Fruit fly (Drosophila melanogaster) whole organism, prepupa: ENCODE measurements around the gene CG3402.

Experiments used
- Blimp-1 ChIP-seq: fragments of 200-800 bp; sonication (Bioruptor generic); optimal IDR thresholded peaks from 3 replicates; lab custom pipeline; 2017; ENCODE audit warnings: missing biosample characterization, missing genetic modification characterization, mild to moderate bottlenecking, moderate library complexity, missing genetic modification reagents
- CG10631 ChIP-seq: fragments of 200-800 bp; sonication (Bioruptor generic); optimal IDR thresholded peaks from 2 replicates; lab custom pipeline; 2016; ENCODE audit warnings: missing biosample characterization, missing genetic modification characterization
- CG10669 ChIP-seq: fragments of 200-800 bp; sonication (Bioruptor generic); optimal IDR thresholded peaks from 3 replicates; lab custom pipeline; 2018; ENCODE audit warnings: missing biosample characterization, mild to moderate bottlenecking, missing genetic modification characterization, moderate library complexity
- CG11294 ChIP-seq: fragments of 200-800 bp; sonication (Bioruptor generic); IDR thresholded peaks from 2 replicates; pipeline ENCODE4 v1.3.6; 2022; ENCODE audit warnings: missing biosample characterization, missing genetic modification characterization
- CG11902 ChIP-seq: fragments of 200-800 bp; sonication (Bioruptor generic); optimal IDR thresholded peaks from 3 replicates; lab custom pipeline; 2016; ENCODE audit warnings: missing biosample characterization, missing genetic modification characterization
- CG15336 ChIP-seq: fragments of 200-800 bp; sonication (Bioruptor generic); IDR thresholded peaks from 2 replicates; pipeline ENCODE4 v1.3.6; 2022; ENCODE audit warnings: missing biosample characterization, missing genetic modification characterization
- CG1621 ChIP-seq: fragments of 200-800 bp; sonication (Bioruptor generic); optimal IDR thresholded peaks from 3 replicates; lab custom pipeline; 2018; ENCODE audit warnings: missing biosample characterization, mild to moderate bottlenecking, missing genetic modification characterization
- CG16779 ChIP-seq: fragments of 200-800 bp; sonication (Bioruptor generic); optimal IDR thresholded peaks from 3 replicates; lab custom pipeline; 2017; ENCODE audit warnings: missing biosample characterization, mild to moderate bottlenecking, missing genetic modification characterization
- CG3032 ChIP-seq: fragments of 200-800 bp; optimal IDR thresholded peaks from 2 replicates; lab custom pipeline; 2019; ENCODE audit warnings: missing biosample characterization, mild to moderate bottlenecking, missing genetic modification characterization, moderate library complexity
- CG31627 ChIP-seq: fragments of 200-800 bp; sonication (Bioruptor generic); optimal IDR thresholded peaks from 3 replicates; lab custom pipeline; 2016; ENCODE audit warnings: missing biosample characterization, missing genetic modification characterization
- CG3919 ChIP-seq: fragments of 200-800 bp; sonication (Bioruptor generic); optimal IDR thresholded peaks from 3 replicates; lab custom pipeline; 2016; ENCODE audit warnings: missing biosample characterization, missing genetic modification characterization
- CG4318 ChIP-seq: fragments of 200-800 bp; sonication (Bioruptor generic); optimal IDR thresholded peaks from 3 replicates; lab custom pipeline; 2017; ENCODE audit warnings: missing biosample characterization, mild to moderate bottlenecking, missing genetic modification characterization
- CG6276 ChIP-seq: fragments of 200-800 bp; sonication (Bioruptor generic); optimal IDR thresholded peaks from 2 replicates; lab custom pipeline; 2017; ENCODE audit warnings: missing biosample characterization, mild to moderate bottlenecking, missing genetic modification characterization
- CG6792 ChIP-seq: fragments of 200-800 bp; sonication (Bioruptor generic); optimal IDR thresholded peaks from 3 replicates; lab custom pipeline; 2016; ENCODE audit warnings: missing biosample characterization, missing genetic modification characterization
- CG6808 ChIP-seq: fragments of 200-800 bp; sonication (Bioruptor generic); optimal IDR thresholded peaks from 3 replicates; lab custom pipeline; 2017; ENCODE audit warnings: missing biosample characterization, missing genetic modification characterization, mild to moderate bottlenecking, moderate library complexity, missing genetic modification reagents
- CG6854 ChIP-seq: fragments of 200-800 bp; sonication (Bioruptor generic); optimal IDR thresholded peaks from 2 replicates; lab custom pipeline; 2017; ENCODE audit warnings: missing biosample characterization, mild to moderate bottlenecking, missing genetic modification characterization
- CG7368 ChIP-seq: fragments of 200-800 bp; sonication (Bioruptor generic); optimal IDR thresholded peaks from 3 replicates; lab custom pipeline; 2016; ENCODE audit warnings: missing biosample characterization, missing genetic modification characterization
- CG8119 ChIP-seq: fragments of 200-800 bp; sonication (Bioruptor generic); IDR thresholded peaks from 3 replicates; pipeline ENCODE4 v1.3.6; 2022; ENCODE audit warnings: missing biosample characterization, missing genetic modification characterization
- CG8319 ChIP-seq: fragments of 200-800 bp; sonication (Bioruptor generic); optimal IDR thresholded peaks from 3 replicates; lab custom pipeline; 2016; ENCODE audit warnings: missing biosample characterization, missing genetic modification characterization
- CG8632 ChIP-seq: fragments of 200-800 bp; sonication (Bioruptor generic); optimal IDR thresholded peaks from 3 replicates; lab custom pipeline; 2016; ENCODE audit warnings: missing biosample characterization, missing genetic modification characterization
- CG9139 ChIP-seq: fragments of 200-800 bp; sonication (Bioruptor generic); optimal IDR thresholded peaks from 3 replicates; lab custom pipeline; 2017; ENCODE audit warnings: missing biosample characterization, mild to moderate bottlenecking, missing genetic modification characterization
- Ets21C ChIP-seq: fragments of 200-800 bp; sonication (Bioruptor generic); optimal IDR thresholded peaks from 3 replicates; lab custom pipeline; 2016; ENCODE audit warnings: missing biosample characterization, missing genetic modification characterization
- Ets96B ChIP-seq: fragments of 200-800 bp; optimal IDR thresholded peaks from 2 replicates; lab custom pipeline; 2019; ENCODE audit warnings: missing biosample characterization, mild to moderate bottlenecking, missing genetic modification characterization, moderate library complexity
- Gug ChIP-seq: fragments of 200-800 bp; sonication (Bioruptor generic); IDR thresholded peaks from 2 replicates; pipeline ENCODE4 v1.3.6; 2022; ENCODE audit warnings: missing biosample characterization, missing genetic modification characterization
- Hr38 ChIP-seq: sonication (Bioruptor generic); optimal IDR thresholded peaks from 2 replicates; lab custom pipeline; 2016; ENCODE audit warnings: missing biosample characterization, missing genetic modification characterization
- Hr4 ChIP-seq: fragments of 200-800 bp; sonication (Bioruptor generic); optimal IDR thresholded peaks from 3 replicates; lab custom pipeline; 2016; ENCODE audit warnings: missing biosample characterization, missing genetic modification characterization
- Lpt ChIP-seq: fragments of 200-800 bp; sonication (Bioruptor generic); optimal IDR thresholded peaks from 3 replicates; lab custom pipeline; 2016; ENCODE audit warnings: missing biosample characterization, missing genetic modification characterization
- Met ChIP-seq: fragments of 200-800 bp; sonication (Bioruptor generic); optimal IDR thresholded peaks from 3 replicates; lab custom pipeline; 2016; ENCODE audit warnings: missing biosample characterization, missing genetic modification characterization
- OdsH ChIP-seq: fragments of 200-800 bp; sonication (Bioruptor generic); optimal IDR thresholded peaks from 3 replicates; lab custom pipeline; 2016; ENCODE audit warnings: missing biosample characterization, missing genetic modification characterization
- Smox ChIP-seq: fragments of 200-800 bp; sonication (Bioruptor generic); optimal IDR thresholded peaks from 3 replicates; lab custom pipeline; 2016; ENCODE audit warnings: missing biosample characterization, missing genetic modification characterization
- Sox14 ChIP-seq: fragments of 200-800 bp; sonication (Bioruptor generic); optimal IDR thresholded peaks from 3 replicates; lab custom pipeline; 2016; ENCODE audit warnings: missing biosample characterization, missing genetic modification characterization
- Sox15 ChIP-seq: fragments of 200-800 bp; sonication (Bioruptor generic); optimal IDR thresholded peaks from 3 replicates; lab custom pipeline; 2016; ENCODE audit warnings: missing biosample characterization, missing genetic modification characterization
- achi ChIP-seq: fragments of 200-800 bp; sonication (Bioruptor generic); optimal IDR thresholded peaks from 3 replicates; lab custom pipeline; 2016; ENCODE audit warnings: missing biosample characterization, missing genetic modification characterization
- cyc ChIP-seq: fragments of 200-800 bp; sonication (Bioruptor generic); optimal IDR thresholded peaks from 3 replicates; lab custom pipeline; 2016; ENCODE audit warnings: missing biosample characterization, missing genetic modification characterization
- dsx ChIP-seq: fragments of 200-800 bp; optimal IDR thresholded peaks from 3 replicates; lab custom pipeline; 2019; ENCODE audit warnings: missing biosample characterization, mild to moderate bottlenecking, missing genetic modification characterization, moderate library complexity; ENCODE audit not compliant: poor library complexity, severe bottlenecking
- fd59A ChIP-seq: fragments of 200-800 bp; sonication (Bioruptor generic); optimal IDR thresholded peaks from 2 replicates; lab custom pipeline; 2017; ENCODE audit warnings: missing biosample characterization, mild to moderate bottlenecking, missing genetic modification characterization, missing genetic modification reagents
- fd85E ChIP-seq: fragments of 200-800 bp; sonication (Bioruptor generic); optimal IDR thresholded peaks from 3 replicates; lab custom pipeline; 2016; ENCODE audit warnings: missing biosample characterization, missing genetic modification characterization
- fkh ChIP-seq: fragments of 200-800 bp; sonication (Bioruptor generic); optimal IDR thresholded peaks from 3 replicates; lab custom pipeline; 2017; ENCODE audit warnings: missing biosample characterization, mild to moderate bottlenecking, missing genetic modification characterization, moderate library complexity
- lz ChIP-seq: fragments of 200-800 bp; sonication (Bioruptor generic); optimal IDR thresholded peaks from 3 replicates; lab custom pipeline; 2016; ENCODE audit warnings: missing biosample characterization, missing genetic modification characterization
- net ChIP-seq: fragments of 200-800 bp; sonication (Bioruptor generic); optimal IDR thresholded peaks from 3 replicates; lab custom pipeline; 2016; ENCODE audit warnings: missing biosample characterization, missing genetic modification characterization
- salr ChIP-seq, 2 experiments: fragments of 200-800 bp; sonication (Bioruptor generic); optimal IDR thresholded peaks; 3 replicates each; lab custom pipeline; 2016 to 2018; ENCODE audit warnings: missing biosample characterization in 2 of 2, missing genetic modification characterization in 2 of 2, mild to moderate bottlenecking in 1 of 2
- ss ChIP-seq, 2 experiments: fragments of 200-800 bp; sonication (Bioruptor generic); optimal IDR thresholded peaks; 2 replicates in 1 of 2; 3 replicates in 1 of 2; lab custom pipeline; 2017 to 2018; ENCODE audit warnings: mild to moderate bottlenecking in 2 of 2, missing biosample characterization in 2 of 2, missing genetic modification characterization in 2 of 2, moderate library complexity in 1 of 2
- svp ChIP-seq: fragments of 200-800 bp; sonication (Bioruptor generic); peaks from one replicate; lab custom pipeline; 2016; ENCODE audit warnings: missing biosample characterization, missing genetic modification characterization
- vri ChIP-seq: fragments of 200-800 bp; sonication (Bioruptor generic); optimal IDR thresholded peaks from 3 replicates; lab custom pipeline; 2016; ENCODE audit warnings: missing biosample characterization, mild to moderate bottlenecking, missing genetic modification characterization

Gene CG3402

dm6 chr3L:647529-647928 is 5.2 kb downstream of the CG3402 start:
- TF ChIP-seq ss (GFP tag; optimal IDR thresholded peaks at IDR 0.05; lab: Kevin White, UChicago) (no peak), Sox15 (GFP tag; lab: Kevin White, UChicago) (no peak), vri (GFP tag; lab: Kevin White, UChicago) (no peak), Smox (GFP tag; lab: Kevin White, UChicago) (no peak), dsx (no peak), Ets21C (no peak), CG6276 (GFP tag; lab: Kevin White, UChicago) (no peak), Met (GFP tag; lab: Kevin White, UChicago) (no peak)

- TF ChIP-seq CG3919 (GFP tag; lab: Kevin White, UChicago) (no peak), CG10631 (GFP tag; lab: Kevin White, UChicago) (no peak), CG1621 (tag; lab: Kevin White, UChicago) (no peak), OdsH (no peak), CG4318 (GFP tag; lab: Kevin White, UChicago) (no peak), Ets21C (no peak), CG6276 (GFP tag; lab: Kevin White, UChicago) (no peak), Lpt (GFP tag; lab: Kevin White, UChicago) (no peak), dsx (no peak), CG11294 (GFP tag; lab: Robert Waterston, UW) (no peak), fkh (no peak), CG6792 (no peak), fd59A (GFP tag; lab: Kevin White, UChicago) (no peak), Hr4 (GFP tag; lab: Kevin White, UChicago) (no peak)
- TF ChIP-seq, all 60 proteins: peak for 0
Observed at dm6 chr3L:645426-646036, 7.2 kb downstream of the CG3402 start.

DNA sequence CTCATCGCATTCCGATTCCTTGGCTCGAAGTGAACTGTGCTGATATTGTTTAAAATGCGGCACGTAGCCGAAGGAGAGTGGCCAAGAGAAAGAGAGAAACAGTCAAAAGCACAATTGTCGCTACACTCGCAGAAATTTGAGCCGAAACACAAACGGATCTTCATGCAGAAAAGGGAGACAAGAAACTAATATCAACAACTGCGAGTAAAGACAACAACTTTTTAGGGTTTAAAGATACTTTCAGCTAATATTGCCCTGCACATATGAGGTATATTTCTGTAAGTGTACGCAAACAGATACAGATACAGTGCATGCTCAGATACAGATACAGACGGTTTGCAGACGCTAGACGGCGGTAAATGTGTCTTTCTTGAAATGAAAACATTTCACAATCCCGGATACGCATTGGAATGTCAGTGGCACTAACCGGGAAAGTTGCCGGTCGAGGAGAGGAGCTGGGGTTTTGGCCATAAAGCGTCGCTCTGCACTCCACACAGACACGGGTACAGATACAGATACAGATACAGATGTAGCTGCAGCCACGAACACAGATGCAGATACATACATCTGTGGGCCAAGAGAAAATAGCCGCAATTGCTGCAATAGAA is 8.5 kb downstream of the CG3402 start:
- peak; percentile 92 for TF ChIP-seq cyc
- TF ChIP-seq vri (GFP tag; lab: Kevin White, UChicago) = peak; percentile 76
- peak; percentile 92 for TF ChIP-seq CG7368
- peak; percentile 95 for TF ChIP-seq CG3919 (GFP tag; lab: Kevin White, UChicago)
- peak; percentile 82 for TF ChIP-seq Ets21C
- peak; percentile 65 for TF ChIP-seq fd85E (GFP tag; lab: Kevin White, UChicago)
- peak; percentile 91 for TF ChIP-seq CG31627 (GFP tag; lab: Kevin White, UChicago)
- peak; percentile 59 for TF ChIP-seq Blimp-1 (GFP tag; lab: Kevin White, UChicago)
- TF ChIP-seq CG8119 (GFP tag; lab: Robert Waterston, UW) = peak; percentile 94
- peak; percentile 77 for TF ChIP-seq CG6808 (GFP tag; lab: Kevin White, UChicago)
- peak; percentile 50 for TF ChIP-seq CG9139
- TF ChIP-seq CG11294 (GFP tag; lab: Robert Waterston, UW) = peak; percentile 83
- peak; percentile 80 for TF ChIP-seq CG6854
- peak; percentile 95 for TF ChIP-seq OdsH
- peak; percentile 81 for TF ChIP-seq CG3032 (tag; lab: Kevin White, UChicago)
- peak; percentile 84 for TF ChIP-seq CG11902
- TF ChIP-seq CG16779 = peak; percentile 77
- TF ChIP-seq CG1621 (tag; lab: Kevin White, UChicago) = peak; percentile 86
- TF ChIP-seq Hr38 (GFP tag; lab: Kevin White, UChicago) = peak; percentile 70
- peak; percentile 75 to 93 for TF ChIP-seq salr (GFP tag; optimal IDR thresholded peaks at IDR 0.05; lab: Kevin White, UChicago)
- peak; percentile 95 for TF ChIP-seq Lpt (GFP tag; lab: Kevin White, UChicago)
- peak; percentile 89 for TF ChIP-seq CG6792
- peak; percentile 82 for TF ChIP-seq dsx
- peak; percentile 84 for TF ChIP-seq CG10669 (GFP tag; lab: Kevin White, UChicago)
- TF ChIP-seq net (GFP tag; lab: Kevin White, UChicago) = peak; percentile 90
- TF ChIP-seq lz (GFP tag; lab: Kevin White, UChicago) = peak; percentile 87
- peak; percentile 81 for TF ChIP-seq CG8319 (GFP tag; lab: Kevin White, UChicago)
- peak; percentile 93 for TF ChIP-seq Sox14 (GFP tag; lab: Kevin White, UChicago)
- peak; percentile 78 for TF ChIP-seq CG8632 (GFP tag; lab: Kevin White, UChicago)
- peak; percentile 96 for TF ChIP-seq CG4318 (GFP tag; lab: Kevin White, UChicago)
- peak; percentile 94 for TF ChIP-seq CG15336 (GFP tag; lab: Robert Waterston, UW)
- peak; percentile 92 for TF ChIP-seq CG10631 (GFP tag; lab: Kevin White, UChicago)
- TF ChIP-seq Ets96B (tag; lab: Kevin White, UChicago) = peak; percentile 84
- peak; percentile 92 for TF ChIP-seq Gug
- peak; percentile 93 for TF ChIP-seq svp (GFP tag; lab: Kevin White, UChicago)
- TF ChIP-seq Met (GFP tag; lab: Kevin White, UChicago) = peak; percentile 92
- TF ChIP-seq achi (GFP tag; lab: Kevin White, UChicago) = peak; percentile 92
